Worm (Caenorhabditis elegans): Measurements from ENCODE around the gene str-12.

Gene str-12

ce11 chrV:15650167-15650566 lies 39.5 kb downstream of the str-12 start, which contains the start of gene sru-42 (continued):
- TF ChIP-seq cebp-1 (GFP tag; IDR thresholded peaks at IDR 0.05) (no peak), cebp-1 (tag; optimal IDR thresholded peaks at IDR 0.05) (no peak), ztf-28 (GFP tag; IDR thresholded peaks at IDR 0.05) (no peak)

- TF ChIP-seq D2030.7 (GFP tag; IDR thresholded peaks at IDR 0.05) (no peak), pbrm-1 (GFP tag; IDR thresholded peaks at IDR 0.05) (no peak), aptf-3 (GFP tag; IDR thresholded peaks at IDR 0.05) (no peak), madf-6 (GFP tag; IDR thresholded peaks at IDR 0.05) (no peak), die-1 (tag; optimal IDR thresholded peaks at IDR 0.05) (no peak), ceh-40 (GFP tag; IDR thresholded peaks at IDR 0.05) (no peak), B0019.2 (GFP tag; conservative IDR thresholded peaks at IDR 0.05) (no peak), attf-6 (GFP tag; IDR thresholded peaks at IDR 0.05) (0 out of 2 replicates have a peak, but pooled peaks have one; percentile 15), pha-4 (tag; optimal IDR thresholded peaks at IDR 0.05) (no peak), ekl-4 (GFP tag; IDR thresholded peaks at IDR 0.05) (peak; percentile 49; the same call in 1 of the 2 replicates), F57A8.1 (GFP tag; optimal IDR thresholded peaks at IDR 0.05) (no peak), egl-18 (GFP tag; IDR thresholded peaks at IDR 0.05) (no peak), zim-3 (tag; optimal IDR thresholded peaks at IDR 0.05) (no peak), cebp-1 (GFP tag; IDR thresholded peaks at IDR 0.05) (no peak), cebp-1 (tag; optimal IDR thresholded peaks at IDR 0.05) (peak; percentile 42), ztf-25 (GFP tag; IDR thresholded peaks at IDR 0.05) (no peak), attf-3 (GFP tag; conservative IDR thresholded peaks at IDR 0.05) (0 out of 2 replicates have a peak, but pooled peaks have one; percentile 27), athp-1 (tag; optimal IDR thresholded peaks at IDR 0.05) (no peak)
Measured at ce11 chrV:15652147-15652546, 41.5 kb downstream of the str-12 start.

- TF ChIP-seq madf-3 (GFP tag; IDR thresholded peaks at IDR 0.05) (no peak), aptf-3 (GFP tag; IDR thresholded peaks at IDR 0.05) (no peak)
Measured at ce11 chrV:15654124-15654523, 43.4 kb downstream of the str-12 start, which contains the start of gene F53E4.2. Gene F53E4.2 (plus strand): TSS chrV:15654424.

ce11 chrV:15658262-15659060 lies 47.8 kb downstream of the str-12 start:
- TF ChIP-seq madf-3 (GFP tag; IDR thresholded peaks at IDR 0.05) (no peak), K11D2.4 (GFP tag; IDR thresholded peaks at IDR 0.05) (no peak), nhr-80 (tag; optimal IDR thresholded peaks at IDR 0.05) (peak; percentile 3)

- no peak for TF ChIP-seq attf-6 (GFP tag; IDR thresholded peaks at IDR 0.05)
- no peak for TF ChIP-seq zfh-2 (GFP tag; conservative IDR thresholded peaks at IDR 0.05)
- TF ChIP-seq attf-5 (GFP tag; optimal IDR thresholded peaks at IDR 0.05), result no peak
- no peak for TF ChIP-seq F57C9.4 (tag; optimal IDR thresholded peaks at IDR 0.05)
- peak; percentile 46 for TF ChIP-seq ztf-26 (tag; optimal IDR thresholded peaks at IDR 0.05)
- TF ChIP-seq B0336.3 (GFP tag; IDR thresholded peaks at IDR 0.05), result no peak
- no peak for TF ChIP-seq rec-8 (tag; optimal IDR thresholded peaks at IDR 0.05)
- TF ChIP-seq lin-26 (GFP tag; IDR thresholded peaks at IDR 0.05), result no peak
- no peak for TF ChIP-seq dpl-1 (GFP tag; optimal IDR thresholded peaks at IDR 0.05)
- TF ChIP-seq tlf-1 (GFP tag; optimal IDR thresholded peaks at IDR 0.05), result no peak
- no peak for TF ChIP-seq sea-2 (GFP tag; IDR thresholded peaks at IDR 0.05)
- TF ChIP-seq lin-40 (tag; optimal IDR thresholded peaks at IDR 0.05), result peak; percentile 25
- no peak for TF ChIP-seq unc-130 (GFP tag; optimal IDR thresholded peaks at IDR 0.05)
- peak; percentile 10 for TF ChIP-seq ZK185.1 (tag; optimal IDR thresholded peaks at IDR 0.05; ENCODE audit: poor library complexity, severe bottlenecking)
- TF ChIP-seq ceh-58 (GFP tag; IDR thresholded peaks at IDR 0.05), result no peak
- TF ChIP-seq lin-54 (GFP tag; optimal IDR thresholded peaks at IDR 0.05), result no peak
- no peak for TF ChIP-seq ceh-79 (tag; optimal IDR thresholded peaks at IDR 0.05)
Measured at ce11 chrV:15661003-15661402, 50.3 kb downstream of the str-12 start.
